Worm (Caenorhabditis elegans) whole organism, L4 larva: ENCODE measurements around the gene pix-1.

Experiments
- Y75B8A.6 ChIP-seq: fragments of 200-800 bp; sonication (Bioruptor generic); IDR thresholded peaks from 2 replicates; pipeline ENCODE4 v1.3.6; 2022; ENCODE audit warnings: missing genetic modification reagents, missing genetic modification characterization, missing compliant biosample characterization
- ZK546.5 ChIP-seq, 2 experiments: sonication (generic microtip); optimal IDR thresholded peaks; 2 replicates each; lab custom pipeline; 2017; ENCODE audit warnings: missing biosample characterization in 2 of 2, missing genetic modification characterization in 2 of 2
- ceh-82 ChIP-seq: sonication (generic microtip); optimal IDR thresholded peaks from 2 replicates; lab custom pipeline; 2017; ENCODE audit warnings: missing biosample characterization, missing genetic modification characterization
- lir-3 ChIP-seq: sonication (generic microtip); optimal IDR thresholded peaks from 2 replicates; lab custom pipeline; 2016; ENCODE audit warnings: mild to moderate bottlenecking, missing genetic modification characterization, missing compliant biosample characterization

DNA sequence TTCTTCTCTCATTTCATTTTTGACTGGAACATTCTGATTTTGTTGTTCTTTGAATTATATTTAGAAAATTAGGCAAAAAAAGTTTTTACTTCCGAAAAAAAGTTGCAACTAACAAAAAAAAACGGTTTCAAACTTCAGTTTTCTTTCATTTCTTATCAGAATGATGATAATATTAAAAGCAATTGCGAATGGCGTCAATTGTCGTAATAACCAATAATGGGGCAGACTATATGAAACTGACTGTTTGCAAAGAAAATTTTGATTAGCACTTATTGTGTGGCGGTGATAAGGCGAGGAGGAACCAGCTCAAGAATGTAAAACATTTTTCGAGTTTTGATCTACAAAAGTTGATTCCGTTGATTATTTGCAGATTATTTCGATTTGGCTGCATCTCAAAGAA lies 45.6 kb downstream of the pix-1 start:
- no peak for TF ChIP-seq ceh-82 (tag; lab: Kevin White, UChicago)
- TF ChIP-seq lir-3: no peak
- no peak for TF ChIP-seq ZK546.5 (tag; optimal IDR thresholded peaks at IDR 0.05; lab: Kevin White, UChicago)
- TF ChIP-seq Y75B8A.6 (GFP tag; lab: Robert Waterston, UW): no peak
